Worm (Caenorhabditis elegans) whole organism, midembryonic: ENCODE measurements around the gene M199.134.
"Not testable (repeated sequence)": the region's sequence is repeated elsewhere in the genome, so short reads cannot be mapped to it uniquely, and the experiment has no call there.

Experiments used
- T22C8.4 ChIP-seq: fragments of 200-800 bp; sonication (Bioruptor generic); IDR thresholded peaks from 2 replicates; pipeline ENCODE4 v1.3.6; 2022; ENCODE audit warnings: missing genetic modification characterization, missing compliant biosample characterization
- cog-1 ChIP-seq: sonication (generic microtip); optimal IDR thresholded peaks from 2 replicates; lab custom pipeline; 2016; ENCODE audit warnings: missing genetic modification characterization, missing compliant biosample characterization
- flt-1 ChIP-seq: fragments of 200-800 bp; sonication (Bioruptor generic); IDR thresholded peaks from 2 replicates; pipeline ENCODE4 v1.3.6; 2022; ENCODE audit warnings: missing genetic modification characterization, missing compliant biosample characterization
- klf-2 ChIP-seq: fragments of 200-800 bp; sonication (Bioruptor generic); conservative IDR thresholded peaks from 2 replicates; pipeline ENCODE4 v1.3.6; 2022; ENCODE audit warnings: missing genetic modification reagents, missing genetic modification characterization, missing compliant biosample characterization
- med-1 ChIP-seq: sonication (generic microtip); optimal IDR thresholded peaks from 2 replicates; lab custom pipeline; 2017; ENCODE audit warnings: missing genetic modification characterization, mild to moderate bottlenecking, missing compliant biosample characterization, antibody characterized with exemption, missing genetic modification reagents; ENCODE audit not compliant: insufficient read depth
- ref-1 ChIP-seq: fragments of 200-800 bp; sonication (Bioruptor generic); conservative IDR thresholded peaks from 2 replicates; pipeline ENCODE4 v1.3.6; 2022; ENCODE audit warnings: missing genetic modification reagents, missing genetic modification characterization, missing compliant biosample characterization
- tab-1 ChIP-seq: fragments of 200-800 bp; sonication (Bioruptor generic); IDR thresholded peaks from 2 replicates; pipeline ENCODE4 v1.3.6; 2022; ENCODE audit warnings: missing genetic modification characterization, missing compliant biosample characterization
- ztf-23 ChIP-seq: fragments of 200-800 bp; sonication (Bioruptor generic); IDR thresholded peaks from 2 replicates; pipeline ENCODE4 v1.3.6; 2022; ENCODE audit warnings: missing genetic modification reagents, missing genetic modification characterization, missing compliant biosample characterization
- ztf-29 ChIP-seq: fragments of 200-800 bp; sonication (Bioruptor generic); IDR thresholded peaks from 2 replicates; pipeline ENCODE4 v1.3.6; 2022; ENCODE audit warnings: missing genetic modification reagents, missing genetic modification characterization, missing compliant biosample characterization

Gene M199.134

DNA sequence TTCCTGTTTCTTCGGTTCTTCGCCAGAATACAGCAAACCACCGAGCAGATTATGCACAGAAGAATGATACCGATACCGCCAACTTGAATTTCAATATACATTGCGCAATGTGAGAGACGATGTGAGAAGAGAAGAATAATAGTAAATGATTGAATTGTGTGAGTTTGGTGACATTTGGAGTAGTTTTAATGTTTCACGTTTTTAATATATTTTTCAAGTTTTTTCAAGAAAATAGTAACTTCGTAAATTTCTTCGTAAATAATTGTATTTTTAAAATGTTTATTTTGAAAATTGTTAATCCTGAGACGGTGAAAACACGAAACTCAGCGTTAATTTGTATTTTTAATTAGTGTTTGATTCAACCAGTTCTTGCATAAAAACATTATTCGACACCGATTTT, at the start of gene M199.134:
TSS of gene M199.134 (minus strand) at position 101 of the 400 bp plus-strand sequence.
- TF ChIP-seq klf-2 (GFP tag; lab: Robert Waterston, UW) (no peak), flt-1 (GFP tag; lab: Robert Waterston, UW) (no peak), T22C8.4 (GFP tag; lab: Robert Waterston, UW) (no peak), ztf-29 (no peak), cog-1 (no peak), tab-1 (no peak)

- no peak for TF ChIP-seq klf-2 (GFP tag; lab: Robert Waterston, UW)
- TF ChIP-seq ztf-29 = no peak
Observed at ce11 chrIV:15147104-15147503, 34.1 kb upstream of the M199.134 start, which contains the start of gene str-78. TSS of gene str-78 (minus strand) at chrIV:15147204.

DNA sequence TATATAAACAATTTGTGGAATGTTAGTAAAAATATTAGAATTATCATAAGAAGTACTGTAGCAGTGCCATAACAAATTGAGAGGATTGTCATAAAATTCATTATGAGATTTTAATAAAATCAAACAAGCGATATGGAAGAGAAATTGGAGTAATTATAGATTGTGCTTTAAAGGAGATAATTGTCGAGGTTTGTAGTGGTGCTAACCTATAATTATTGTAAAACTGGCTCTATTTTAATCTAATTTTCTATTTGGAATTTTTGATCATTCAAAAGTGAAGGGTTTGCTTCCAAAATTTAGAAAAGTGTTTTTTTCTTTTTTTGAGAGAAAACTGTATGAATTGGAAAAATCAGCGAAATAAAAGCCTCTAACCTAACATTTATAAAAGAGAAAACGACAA, 27.8 kb upstream of the M199.134 start, which contains the start of gene srg-51:
TSS of gene srg-51 (minus strand) at position 101 of the 400 bp plus-strand sequence.
- no peak for TF ChIP-seq flt-1 (GFP tag; lab: Robert Waterston, UW)
- no peak for TF ChIP-seq T22C8.4 (GFP tag; lab: Robert Waterston, UW)
- TF ChIP-seq med-1 (GFP tag; lab: Kevin White, UChicago) = no peak
- no peak for TF ChIP-seq ztf-29
- no peak for TF ChIP-seq cog-1
- TF ChIP-seq ref-1 = no peak
- no peak for TF ChIP-seq ztf-23 (GFP tag; lab: Robert Waterston, UW)
- TF ChIP-seq klf-2 (GFP tag; lab: Robert Waterston, UW) = no peak
- no peak for TF ChIP-seq tab-1

DNA sequence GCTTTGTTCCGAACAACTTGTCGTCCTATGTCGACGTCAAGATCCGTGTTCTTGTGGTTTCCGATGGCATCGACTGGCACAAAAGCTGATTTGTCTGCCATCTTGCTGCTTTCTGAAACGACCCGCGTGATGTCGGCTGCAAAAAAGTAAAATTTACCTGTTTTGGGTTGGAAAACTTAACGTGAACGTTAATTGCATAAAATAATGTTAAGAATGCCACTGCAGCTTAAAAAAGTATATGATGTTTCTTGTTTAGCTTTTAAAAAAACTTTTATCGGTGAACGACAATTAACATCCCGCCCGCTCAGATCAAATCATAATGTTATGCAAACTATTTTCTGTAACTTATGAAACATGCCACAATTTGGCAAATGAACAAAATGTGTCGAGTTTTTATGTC, 20.9 kb upstream of the M199.134 start, which contains the start of gene M199.8:
TSS of gene M199.8 (minus strand) at position 101 of the 400 bp plus-strand sequence.
- not testable (repeated sequence) for TF ChIP-seq ref-1; tab-1; klf-2 (GFP tag; lab: Robert Waterston, UW)

- TF ChIP-seq T22C8.4 (GFP tag; lab: Robert Waterston, UW) = no peak
- no peak for TF ChIP-seq ztf-23 (GFP tag; lab: Robert Waterston, UW)
- TF ChIP-seq tab-1 = no peak
- no peak for TF ChIP-seq cog-1
- TF ChIP-seq ref-1 = no peak
- TF ChIP-seq ztf-29 = no peak
- no peak for TF ChIP-seq flt-1 (GFP tag; lab: Robert Waterston, UW)
- TF ChIP-seq klf-2 (GFP tag; lab: Robert Waterston, UW) = no peak
- TF ChIP-seq med-1 (GFP tag; lab: Kevin White, UChicago) = no peak
Observed at ce11 chrIV:15131697-15132096, 18.7 kb upstream of the M199.134 start, which contains the start of gene col-135. TSS of gene col-135 (minus strand) at chrIV:15131797.

ce11 chrIV:15130189-15130588, 17.2 kb upstream of the M199.134 start:
- peak; percentile 67; the same call in 1 of the 2 replicates for TF ChIP-seq klf-2 (GFP tag; lab: Robert Waterston, UW)

DNA sequence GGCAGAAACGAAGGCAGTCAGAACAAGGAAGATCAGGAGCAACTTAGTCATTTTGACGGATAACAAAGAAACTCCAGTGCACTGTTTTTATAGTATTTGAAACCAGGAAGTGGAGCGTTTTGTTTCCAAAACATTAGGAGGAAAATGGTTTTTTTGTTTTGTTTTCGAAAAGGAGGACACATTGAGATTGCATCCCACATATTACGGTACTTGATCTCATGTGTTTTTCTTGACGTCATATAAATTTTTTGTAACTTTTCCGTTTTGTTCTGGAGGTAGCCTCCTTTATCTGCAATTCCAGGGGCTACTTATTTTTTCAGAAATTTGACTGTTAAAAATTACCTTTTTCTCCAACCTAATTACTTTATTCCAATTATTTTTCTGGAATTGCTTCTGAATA, 14.7 kb upstream of the M199.134 start, which contains the start of gene M199.9:
TSS of gene M199.9 (minus strand) at position 101 of the 400 bp plus-strand sequence.
- TF ChIP-seq flt-1 (GFP tag; lab: Robert Waterston, UW) (no peak), T22C8.4 (GFP tag; lab: Robert Waterston, UW) (no peak), med-1 (GFP tag; lab: Kevin White, UChicago) (no peak), tab-1 (no peak), ztf-23 (GFP tag; lab: Robert Waterston, UW) (no peak), klf-2 (GFP tag; lab: Robert Waterston, UW) (no peak), ztf-29 (no peak), cog-1 (no peak), ref-1 (no peak)

DNA sequence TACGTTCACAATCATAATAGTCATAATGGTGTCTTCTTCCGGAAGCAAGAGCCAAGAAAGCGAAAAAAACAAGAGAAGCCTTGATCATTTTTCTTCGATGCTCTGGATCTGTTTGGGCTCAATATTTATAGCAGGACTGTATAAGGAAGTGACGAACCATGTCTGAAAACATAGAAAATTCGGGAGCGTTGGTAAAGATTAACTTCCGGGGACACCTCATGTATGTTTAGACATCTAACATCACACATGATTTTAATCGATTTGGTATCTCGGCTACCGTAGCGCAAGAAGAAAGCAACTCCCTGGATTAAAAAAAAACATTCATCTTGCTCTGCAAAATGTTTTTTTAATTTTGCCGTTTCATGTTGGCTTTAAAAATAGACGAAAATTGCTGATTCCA, 13.0 kb upstream of the M199.134 start, which contains the start of gene clec-190:
TSS of gene clec-190 (minus strand) at position 101 of the 400 bp plus-strand sequence.
- TF ChIP-seq cog-1 (no peak), T22C8.4 (GFP tag; lab: Robert Waterston, UW) (no peak), tab-1 (no peak), ztf-23 (GFP tag; lab: Robert Waterston, UW) (no peak), ztf-29 (no peak), klf-2 (GFP tag; lab: Robert Waterston, UW) (no peak), med-1 (GFP tag; lab: Kevin White, UChicago) (no peak), ref-1 (no peak), flt-1 (GFP tag; lab: Robert Waterston, UW) (no peak)

DNA sequence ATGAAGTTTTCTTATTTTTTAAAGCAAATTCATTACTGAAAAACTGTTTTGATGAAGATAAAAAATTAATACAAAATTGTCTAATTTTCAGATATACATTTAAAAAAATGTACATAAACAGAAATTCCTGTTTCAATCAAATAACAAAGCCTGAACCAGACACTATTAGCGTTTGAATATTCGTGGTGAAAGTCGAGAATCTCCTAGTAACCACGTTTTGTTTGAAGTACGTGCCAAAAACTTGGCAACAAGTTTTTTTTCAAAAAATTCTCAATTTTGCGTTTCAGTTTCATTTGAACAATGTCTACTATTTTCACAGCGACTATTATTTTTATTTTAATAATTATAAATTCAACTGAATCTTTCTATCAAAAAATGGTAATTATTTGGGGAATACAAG, 9.9 kb upstream of the M199.134 start, which contains the start of gene M199.7:
TSS of gene M199.7 (plus strand) at position 301 of the 400 bp plus-strand sequence.
- TF ChIP-seq ztf-29 (no peak), klf-2 (GFP tag; lab: Robert Waterston, UW) (no peak), ztf-23 (GFP tag; lab: Robert Waterston, UW) (no peak), T22C8.4 (GFP tag; lab: Robert Waterston, UW) (no peak), tab-1 (no peak), ref-1 (no peak), flt-1 (GFP tag; lab: Robert Waterston, UW) (no peak), cog-1 (no peak), med-1 (GFP tag; lab: Kevin White, UChicago) (no peak)

- TF ChIP-seq T22C8.4 (GFP tag; lab: Robert Waterston, UW) = no peak
- no peak for TF ChIP-seq flt-1 (GFP tag; lab: Robert Waterston, UW)
- TF ChIP-seq ref-1 = no peak
- no peak for TF ChIP-seq ztf-29
- TF ChIP-seq med-1 (GFP tag; lab: Kevin White, UChicago) = no peak
- no peak for TF ChIP-seq ztf-23 (GFP tag; lab: Robert Waterston, UW)
- no peak for TF ChIP-seq tab-1
- no peak for TF ChIP-seq cog-1
- no peak for TF ChIP-seq klf-2 (GFP tag; lab: Robert Waterston, UW)
Observed at ce11 chrIV:15120746-15121145, 7.7 kb upstream of the M199.134 start, which contains the start of gene clec-189. TSS of gene clec-189 (plus strand) at chrIV:15120837.
